Worm (Caenorhabditis elegans): ENCODE results near the gene Y37E11B.5.

- no peak for TF ChIP-seq flt-1 (GFP tag; IDR thresholded peaks at IDR 0.05)
- TF ChIP-seq ref-1 (GFP tag; conservative IDR thresholded peaks at IDR 0.05): no peak
- TF ChIP-seq ztf-29 (GFP tag; IDR thresholded peaks at IDR 0.05): no peak
- no peak for TF ChIP-seq T22C8.4 (GFP tag; IDR thresholded peaks at IDR 0.05)
- TF ChIP-seq tab-1 (GFP tag; IDR thresholded peaks at IDR 0.05): no peak
- no peak for TF ChIP-seq med-1 (GFP tag; optimal IDR thresholded peaks at IDR 0.05; ENCODE audit: insufficient read depth)
Measured at ce11 chrIV:3579477-3579975, 18.8 kb downstream of the Y37E11B.5 start, which contains the start of gene Y37E11B.1.
